Fruit fly (Drosophila melanogaster): ENCODE data around the gene Doc3.

Gene Doc3

DNA sequence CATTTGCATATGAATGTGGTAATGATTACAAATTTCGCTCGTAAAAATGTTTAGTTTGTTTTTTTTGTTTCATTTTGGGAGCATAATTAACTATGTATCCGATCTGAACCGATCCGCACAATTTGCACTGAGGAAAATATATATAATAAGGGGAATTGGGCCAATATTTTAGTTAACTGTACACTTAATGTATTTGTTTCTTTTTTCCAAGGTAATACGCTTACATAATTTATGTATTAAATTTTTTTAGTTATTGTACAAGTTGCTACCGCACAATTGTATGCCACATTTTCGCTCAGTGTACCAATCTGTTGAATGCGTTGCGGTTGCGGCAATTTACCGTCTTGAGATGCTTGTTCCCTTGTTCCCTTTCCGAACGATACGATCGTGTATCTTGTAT, 20.7 kb downstream of the Doc3 start (continued):
- TF ChIP-seq tna (GFP tag; IDR thresholded peaks at IDR 0.05; ENCODE audit: partially characterized antibody) (no peak), hb (GFP tag; IDR thresholded peaks at IDR 0.05; ENCODE audit: partially characterized antibody) (no peak), CG12744 (GFP tag; optimal IDR thresholded peaks at IDR 0.05) (peak; percentile 65), CG12155 (GFP tag; optimal IDR thresholded peaks at IDR 0.05) (peak; percentile 72), HLHmδ (GFP tag; optimal IDR thresholded peaks at IDR 0.05) (no peak), pum (GFP tag; optimal IDR thresholded peaks at IDR 0.05) (peak; percentile 79), Atf6 (GFP tag; IDR thresholded peaks at IDR 0.05) (peak; percentile 83), twi (tag; optimal IDR thresholded peaks at IDR 0.05) (peak; percentile 57), NFAT (GFP tag; IDR thresholded peaks at IDR 0.05) (peak; percentile 82), otp (GFP tag; IDR thresholded peaks at IDR 0.05) (peak; percentile 70), Dll (GFP tag; IDR thresholded peaks at IDR 0.05; ENCODE audit: partially characterized antibody) (no peak), CG30431 (GFP tag; optimal IDR thresholded peaks at IDR 0.05) (peak; percentile 59), phol (tag; optimal IDR thresholded peaks at IDR 0.05) (peak; percentile 88), CG9215 (GFP tag; IDR thresholded peaks at IDR 0.05) (peak; percentile 75), ro (GFP tag; IDR thresholded peaks at IDR 0.05) (peak; percentile 76), E2f1 (GFP tag; IDR thresholded peaks at IDR 0.05) (peak; percentile 80), Lim3 (GFP tag; IDR thresholded peaks at IDR 0.05) (peak; percentile 54; the same call in 1 of the 2 replicates), hkb (optimal IDR thresholded peaks at IDR 0.05) (no peak), hkb (GFP tag; IDR thresholded peaks at IDR 0.05) (peak; percentile 93), chn (GFP tag; optimal IDR thresholded peaks at IDR 0.05) (peak; percentile 80), Sry-β (GFP tag; optimal IDR thresholded peaks at IDR 0.05) (no peak), ftz-f1 (GFP tag; optimal IDR thresholded peaks at IDR 0.05) (no peak), CG14441 (GFP tag; IDR thresholded peaks at IDR 0.05) (peak; percentile 90), ash1 (GFP tag; optimal IDR thresholded peaks at IDR 0.05) (no peak), Side (GFP tag; optimal IDR thresholded peaks at IDR 0.05) (peak; percentile 78), CG34376 (GFP tag; optimal IDR thresholded peaks at IDR 0.05) (no peak), CG6791 (GFP tag; IDR thresholded peaks at IDR 0.05; ENCODE audit: partially characterized antibody) (no peak), amos (GFP tag; IDR thresholded peaks at IDR 0.05; ENCODE audit: partially characterized antibody) (no peak), CG2678 (tag; optimal IDR thresholded peaks at IDR 0.05) (peak; percentile 91), CG18619 (GFP tag; optimal IDR thresholded peaks at IDR 0.05) (peak; percentile 60), unc-4 (GFP tag; IDR thresholded peaks at IDR 0.05; ENCODE audit: partially characterized antibody) (no peak), CG13296 (GFP tag; optimal IDR thresholded peaks at IDR 0.05) (peak; percentile 76), run (tag; optimal IDR thresholded peaks at IDR 0.05) (peak; percentile 92), H15 (GFP tag; IDR thresholded peaks at IDR 0.05) (peak; percentile 92), CG2202 (tag; optimal IDR thresholded peaks at IDR 0.05) (peak; percentile 57), Asciz (GFP tag; optimal IDR thresholded peaks at IDR 0.05) (peak; percentile 84), Taf1 (GFP tag; IDR thresholded peaks at IDR 0.05) (peak; percentile 72), CG12299 (tag; optimal IDR thresholded peaks at IDR 0.05) (peak; percentile 65), lmd (GFP tag; IDR thresholded peaks at IDR 0.05) (peak; percentile 89), hth (optimal IDR thresholded peaks at IDR 0.05) (no peak), fu2 (GFP tag; optimal IDR thresholded peaks at IDR 0.05) (peak; percentile 51), CG6254 (GFP tag; optimal IDR thresholded peaks at IDR 0.05) (peak; percentile 64), ranshi (GFP tag; IDR thresholded peaks at IDR 0.05) (peak; percentile 87), sc (optimal IDR thresholded peaks at IDR 0.05) (no peak), sc (GFP tag; optimal IDR thresholded peaks at IDR 0.05) (peak; percentile 64), psq (GFP tag; optimal IDR thresholded peaks at IDR 0.05) (peak; percentile 39), CG2129 (GFP tag; IDR thresholded peaks at IDR 0.05; ENCODE audit: partially characterized antibody) (no peak), gsb (GFP tag; IDR thresholded peaks at IDR 0.05) (peak; percentile 81), CG10654 (GFP tag; optimal IDR thresholded peaks at IDR 0.05) (peak; percentile 65), slou (GFP tag; optimal IDR thresholded peaks at IDR 0.05) (peak; percentile 54), crp (GFP tag; optimal IDR thresholded peaks at IDR 0.05) (peak in 1 of 2 experiments; percentile 30), GATAe (GFP tag; conservative IDR thresholded peaks at IDR 0.05) (no peak)

Measured in whole organism, embryonic.